Worm (Caenorhabditis elegans) whole organism, L4/young adult: ENCODE data around the gene F13H6.5.

ENCODE experiments used
- W03F9.2 ChIP-seq: fragments of 150-350 bp; optimal IDR thresholded peaks from 2 replicates; lab custom pipeline; 2014; ENCODE audit warnings: missing biosample characterization, missing genetic modification characterization
- dao-5 ChIP-seq: sonication (generic microtip); optimal IDR thresholded peaks from 2 replicates; lab custom pipeline; 2016; ENCODE audit warnings: missing genotype, missing genetic modification characterization, moderate library complexity, missing compliant biosample characterization
- him-1 ChIP-seq: sonication (generic microtip); optimal IDR thresholded peaks from 2 replicates; lab custom pipeline; 2016; ENCODE audit warnings: missing genotype, missing genetic modification reagents, missing genetic modification characterization, missing compliant biosample characterization

DNA sequence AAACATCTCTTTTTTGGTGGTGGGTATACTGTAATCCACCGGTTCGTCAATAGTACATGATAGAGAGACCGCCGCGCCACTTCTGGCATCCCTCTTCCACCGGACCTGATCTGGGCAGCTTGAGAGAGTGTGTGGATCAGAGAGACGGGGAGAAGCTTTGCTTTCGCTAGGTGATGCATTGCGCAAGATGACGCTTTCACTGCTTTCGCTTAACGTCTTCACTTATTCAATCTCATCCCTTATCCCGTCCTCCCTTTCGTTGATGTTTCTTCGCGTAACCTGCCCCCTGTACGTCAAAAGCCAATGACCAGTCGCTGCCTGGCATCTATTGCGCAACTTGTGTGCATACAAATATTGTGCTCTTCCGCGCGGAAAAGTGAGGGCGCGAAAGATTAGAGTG is 20.5 kb downstream of the F13H6.5 start:
- no peak for TF ChIP-seq W03F9.2 (tag; lab: Kevin White, UChicago)
- no peak for TF ChIP-seq him-1
- TF ChIP-seq dao-5 (tag; lab: Kevin White, UChicago), result no peak
